Worm (Caenorhabditis elegans) whole organism, late embryonic: ENCODE measurements around the gene Y6G8.15.

ENCODE experiments used
- F13H6.1 ChIP-seq: sonication (generic microtip); optimal IDR thresholded peaks from 2 replicates; lab custom pipeline; 2016; ENCODE audit warnings: missing genetic modification characterization, missing compliant biosample characterization
- ama-1 ChIP-seq: fragments of 150-350 bp; optimal IDR thresholded peaks from 2 replicates; lab custom pipeline; 2014
- ceh-2 ChIP-seq: sonication (generic microtip); optimal IDR thresholded peaks from 2 replicates; lab custom pipeline; 2016; ENCODE audit warnings: missing genotype, missing genetic modification characterization, missing compliant biosample characterization
- ceh-22 ChIP-seq: sonication (generic microtip); optimal IDR thresholded peaks from 2 replicates; lab custom pipeline; 2017; ENCODE audit warnings: missing biosample characterization, missing genetic modification characterization
- ceh-48 ChIP-seq: sonication (generic microtip); optimal IDR thresholded peaks from 2 replicates; lab custom pipeline; 2016; ENCODE audit warnings: missing genetic modification characterization, inconsistent platforms, missing compliant biosample characterization
- gmeb-2 ChIP-seq: sonication (generic microtip); optimal IDR thresholded peaks from 2 replicates; lab custom pipeline; 2016; ENCODE audit warnings: missing genetic modification characterization, inconsistent platforms, missing compliant biosample characterization
- lim-6 ChIP-seq: sonication (generic microtip); optimal IDR thresholded peaks from 2 replicates; lab custom pipeline; 2016; ENCODE audit warnings: missing genetic modification characterization, missing compliant biosample characterization
- nfya-1 ChIP-seq: sonication (generic microtip); optimal IDR thresholded peaks from 2 replicates; lab custom pipeline; 2017; ENCODE audit warnings: missing genetic modification characterization, mild to moderate bottlenecking, missing compliant biosample characterization, antibody characterized with exemption, moderate library complexity
- nhr-11 ChIP-seq: fragments of 150-350 bp; optimal IDR thresholded peaks from 2 replicates; lab custom pipeline; 2014; ENCODE audit warnings: missing biosample characterization, missing genetic modification characterization
- pha-2 ChIP-seq: sonication (generic microtip); optimal IDR thresholded peaks from 2 replicates; lab custom pipeline; 2017; ENCODE audit warnings: mild to moderate bottlenecking, missing genetic modification characterization, missing compliant biosample characterization
- pqm-1 ChIP-seq: sonication (generic microtip); optimal IDR thresholded peaks from 2 replicates; lab custom pipeline; 2016; ENCODE audit warnings: missing genetic modification characterization, missing compliant biosample characterization
- rnt-1 ChIP-seq: sonication (generic microtip); optimal IDR thresholded peaks from 2 replicates; lab custom pipeline; 2016; ENCODE audit warnings: missing genetic modification characterization, missing compliant biosample characterization
- unc-3 ChIP-seq, 2 experiments: fragments of 200-800 bp in 1 of 2; sonication (Bioruptor generic) in 1 of 2; sonication (generic microtip) in 1 of 2; conservative IDR thresholded peaks in 1 of 2; optimal IDR thresholded peaks in 1 of 2; 2 replicates each; pipeline versions ENCODE4 v1.3.6 to Lab custom; 2016 to 2022; ENCODE audit warnings: missing compliant biosample characterization in 2 of 2, missing genetic modification characterization in 2 of 2, missing genetic modification reagents in 1 of 2

DNA sequence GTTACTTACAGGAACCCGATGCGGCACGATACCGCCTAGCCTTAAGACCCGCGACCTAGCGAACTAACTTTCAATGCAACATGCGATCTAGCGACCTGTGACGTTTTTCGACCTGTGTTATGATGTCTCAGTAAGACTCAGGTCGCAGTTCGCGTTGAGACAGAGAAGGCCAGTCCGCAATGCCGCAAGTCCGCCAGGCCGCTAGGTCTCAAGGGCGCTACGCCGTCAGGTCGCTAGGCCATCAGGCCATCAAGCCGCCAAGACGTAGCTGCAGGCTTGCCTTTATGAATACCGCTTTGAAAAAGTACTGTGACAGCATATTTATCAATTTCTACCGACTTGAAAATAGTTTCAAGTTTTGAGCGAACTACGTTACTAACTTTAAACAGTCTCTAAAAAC lies 14.7 kb downstream of the Y6G8.15 start:
- TF ChIP-seq unc-3 (GFP tag; conservative IDR thresholded peaks at IDR 0.05; lab: Robert Waterston, UW) (no peak), unc-3 (tag; optimal IDR thresholded peaks at IDR 0.05; lab: Kevin White, UChicago) (no peak), ceh-2 (tag; lab: Kevin White, UChicago) (no peak), nhr-11 (tag; lab: Kevin White, UChicago) (no peak), gmeb-2 (tag; lab: Kevin White, UChicago) (no peak), F13H6.1 (tag; lab: Kevin White, UChicago) (no peak), nfya-1 (no peak), rnt-1 (tag; lab: Kevin White, UChicago) (no peak), ceh-48 (tag; lab: Kevin White, UChicago) (no peak), pqm-1 (tag; lab: Kevin White, UChicago) (no peak), lim-6 (tag; lab: Kevin White, UChicago) (no peak), ceh-22 (tag; lab: Kevin White, UChicago) (no peak), ama-1 (lab: Kevin White, UChicago) (no peak), pha-2 (no peak)
